Worm (Caenorhabditis elegans): Measurements from ENCODE around the gene sri-78.

ce11 chrII:3145842-3146241, 39.1 kb upstream of the sri-78 start, which contains the start of gene T10D4.15:
- TF ChIP-seq mdl-1 (tag; optimal IDR thresholded peaks at IDR 0.05) (no peak), snpc-4 (tag; optimal IDR thresholded peaks at IDR 0.05) (no peak), daf-12 (tag; optimal IDR thresholded peaks at IDR 0.05) (no peak)

Data from whole organism, L3 larva.